Worm (Caenorhabditis elegans): ENCODE measurements around the gene sra-28.

The sra-28 gene

DNA sequence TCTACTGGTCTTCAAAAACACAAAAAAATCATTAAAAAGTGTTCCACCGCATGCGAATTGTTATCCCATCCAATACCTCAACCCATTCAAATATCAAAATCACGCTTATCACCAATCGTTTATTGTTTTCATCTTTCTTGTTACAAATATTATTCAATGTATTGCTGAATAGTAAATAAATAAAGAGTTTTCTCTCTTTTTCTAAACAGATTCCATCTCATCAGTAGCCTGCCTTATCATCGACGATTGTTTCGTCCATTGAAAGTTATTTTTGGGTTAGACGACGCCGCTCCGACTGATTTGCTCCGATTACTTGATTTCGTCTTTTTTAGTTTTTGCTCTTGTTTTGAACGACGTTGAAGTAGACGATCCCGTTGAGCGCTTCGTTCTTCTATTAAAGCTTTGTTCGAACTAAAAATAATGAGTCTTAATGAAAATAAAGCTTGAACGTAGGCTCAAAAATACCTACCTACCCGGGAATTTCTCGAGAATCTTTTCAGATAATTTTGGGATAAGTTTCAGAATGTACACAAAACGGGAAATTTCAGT lies 47.4 kb downstream of the sra-28 start:
- TF ChIP-seq nhr-12 (tag; optimal IDR thresholded peaks at IDR 0.05) = no peak

- TF ChIP-seq ham-2 (GFP tag; optimal IDR thresholded peaks at IDR 0.05) (no peak), elt-1 (tag; optimal IDR thresholded peaks at IDR 0.05; ENCODE audit: borderline replicate concordance, insufficient read depth) (peak; percentile 81)
Measured at ce11 chrII:6524501-6524977, 49.0 kb downstream of the sra-28 start, which contains the start of gene C56E6.2. TSS of gene C56E6.2 (plus strand) at chrII:6524927.

ce11 chrII:6523940-6524339 lies 49.6 kb downstream of the sra-28 start:
- TF ChIP-seq sptf-1 (tag; optimal IDR thresholded peaks at IDR 0.05) = no peak
- TF ChIP-seq flh-1 (GFP tag; optimal IDR thresholded peaks at IDR 0.05) = no peak
- no peak for TF ChIP-seq cnd-1 (tag; optimal IDR thresholded peaks at IDR 0.05)
- no peak for TF ChIP-seq mls-2 (tag; optimal IDR thresholded peaks at IDR 0.05)
- no peak for TF ChIP-seq tbx-8 (GFP tag; optimal IDR thresholded peaks at IDR 0.05)
- no peak for TF ChIP-seq sem-2 (GFP tag; optimal IDR thresholded peaks at IDR 0.05)
- no peak for TF ChIP-seq nhr-12 (tag; optimal IDR thresholded peaks at IDR 0.05)
- no peak for TF ChIP-seq unc-120 (tag; optimal IDR thresholded peaks at IDR 0.05; ENCODE audit: poor library complexity, severe bottlenecking)
- no peak for TF ChIP-seq mep-1 (tag; optimal IDR thresholded peaks at IDR 0.05)
- TF ChIP-seq zip-8 (tag; optimal IDR thresholded peaks at IDR 0.05) = no peak
- TF ChIP-seq lin-13 (tag; optimal IDR thresholded peaks at IDR 0.05) = no peak

DNA sequence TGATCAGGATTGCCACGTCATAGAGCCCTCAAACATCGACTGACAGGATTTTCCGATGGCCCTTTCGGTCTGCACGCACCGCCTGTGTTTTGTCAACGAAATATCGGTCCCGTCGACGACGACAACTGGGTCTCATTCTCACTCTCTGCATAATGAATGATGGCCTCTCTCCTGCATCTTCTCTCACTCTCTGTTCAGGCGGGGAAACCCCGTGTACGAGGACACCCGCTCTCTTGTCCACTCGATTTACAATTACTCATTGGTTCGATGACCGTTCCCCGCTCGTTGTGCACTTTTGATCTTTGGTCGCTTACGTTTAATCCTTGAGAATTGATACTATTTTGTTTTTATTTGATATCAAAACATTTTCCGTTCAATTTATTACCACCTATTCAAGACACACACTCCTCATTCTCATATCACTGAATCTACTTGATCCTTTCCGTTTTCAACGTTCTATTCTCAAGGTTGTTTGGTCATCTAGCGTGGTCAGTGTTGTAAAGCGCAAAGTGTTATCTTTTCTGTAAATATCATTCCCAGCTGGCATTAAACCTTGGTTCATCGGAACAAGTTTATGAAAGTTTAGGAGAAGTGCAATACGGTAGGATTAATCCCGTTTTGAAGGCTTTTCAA lies 50.8 kb downstream of the sra-28 start:
- TF ChIP-seq ceh-43 (GFP tag; optimal IDR thresholded peaks at IDR 0.05) (no peak), unc-62 (GFP tag; optimal IDR thresholded peaks at IDR 0.05) (peak; percentile 58), nhr-2 (tag; optimal IDR thresholded peaks at IDR 0.05) (peak; percentile 96), ces-1 (GFP tag; optimal IDR thresholded peaks at IDR 0.05) (no peak), sem-2 (GFP tag; optimal IDR thresholded peaks at IDR 0.05) (no peak), hlh-1 (tag; optimal IDR thresholded peaks at IDR 0.05) (peak; percentile 41), tbx-8 (GFP tag; optimal IDR thresholded peaks at IDR 0.05) (no peak), mls-2 (tag; optimal IDR thresholded peaks at IDR 0.05) (peak; percentile 73), lsy-2 (tag; optimal IDR thresholded peaks at IDR 0.05) (no peak), ham-2 (GFP tag; optimal IDR thresholded peaks at IDR 0.05) (peak; percentile 40), cnd-1 (tag; optimal IDR thresholded peaks at IDR 0.05) (peak; percentile 25), lin-32 (GFP tag; optimal IDR thresholded peaks at IDR 0.05) (no peak), M03D4.4 (tag; optimal IDR thresholded peaks at IDR 0.05) (peak; percentile 31), unc-120 (tag; optimal IDR thresholded peaks at IDR 0.05; ENCODE audit: poor library complexity, severe bottlenecking) (peak; percentile 44), mep-1 (tag; optimal IDR thresholded peaks at IDR 0.05) (peak; percentile 50)

DNA sequence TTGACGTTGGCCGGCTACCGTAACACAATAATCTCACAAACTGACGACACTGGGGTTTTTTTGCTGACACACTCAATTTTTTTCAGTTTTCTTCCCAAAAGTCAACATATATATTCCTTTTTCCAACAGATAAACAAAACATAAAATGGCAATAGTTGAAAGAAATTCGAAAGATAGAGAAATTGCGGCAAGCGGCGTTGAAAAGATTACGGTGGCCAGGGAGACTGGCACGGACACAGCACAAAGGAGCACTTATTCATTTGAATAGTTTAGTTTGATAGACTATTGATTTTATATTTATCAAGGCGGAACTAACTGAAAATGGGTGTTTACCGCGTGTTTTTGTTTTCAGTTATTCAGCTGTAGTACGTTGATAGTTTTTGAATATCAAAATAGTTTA lies 52.3 kb downstream of the sra-28 start, which contains the start of gene toe-2:
Gene toe-2, minus strand, starts transcription at position 70 of the 400 bp plus-strand sequence.
- TF ChIP-seq ham-2 (GFP tag; optimal IDR thresholded peaks at IDR 0.05) (no peak), unc-120 (tag; optimal IDR thresholded peaks at IDR 0.05; ENCODE audit: poor library complexity, severe bottlenecking) (no peak), zip-8 (tag; optimal IDR thresholded peaks at IDR 0.05) (no peak), unc-39 (tag; optimal IDR thresholded peaks at IDR 0.05) (no peak), nhr-12 (tag; optimal IDR thresholded peaks at IDR 0.05) (no peak), tbx-8 (GFP tag; optimal IDR thresholded peaks at IDR 0.05) (no peak), drap-1 (GFP tag; optimal IDR thresholded peaks at IDR 0.05) (no peak), lin-13 (tag; optimal IDR thresholded peaks at IDR 0.05) (no peak), ceh-39 (tag; optimal IDR thresholded peaks at IDR 0.05) (no peak), ceh-83 (GFP tag; optimal IDR thresholded peaks at IDR 0.05) (no peak), nhr-76 (tag; optimal IDR thresholded peaks at IDR 0.05) (no peak), hlh-1 (tag; optimal IDR thresholded peaks at IDR 0.05) (no peak)
